Fruit fly (Drosophila melanogaster) whole organism, embryonic: Measurements from ENCODE around the gene CG9782.
A peak's percentile ranks its signal among the peaks of the same experiment; 100 is the strongest.

Source experiments
- ATbp ChIP-seq: fragments of 200-800 bp; sonication (Bioruptor generic); optimal IDR thresholded peaks from 2 replicates; lab custom pipeline; 2017; ENCODE audit warnings: missing biosample characterization, mild to moderate bottlenecking, missing genetic modification characterization, missing genetic modification reagents
- B-H1 ChIP-seq: fragments of 200-800 bp; sonication (Bioruptor generic); IDR thresholded peaks from 3 replicates; pipeline ENCODE4 v1.3.6; 2022; ENCODE audit warnings: missing biosample characterization, missing genetic modification characterization
- B-H2 ChIP-seq: fragments of 200-800 bp; sonication (Bioruptor generic); optimal IDR thresholded peaks from 2 replicates; lab custom pipeline; 2018; ENCODE audit warnings: missing biosample characterization, mild to moderate bottlenecking, missing genetic modification characterization
- CG10267 ChIP-seq: fragments of 200-800 bp; sonication (Bioruptor generic); optimal IDR thresholded peaks from 2 replicates; lab custom pipeline; 2018; ENCODE audit warnings: missing biosample characterization, mild to moderate bottlenecking, missing genetic modification characterization, moderate library complexity
- CG14014 ChIP-seq: fragments of 200-800 bp; sonication (Bioruptor generic); IDR thresholded peaks from 2 replicates; pipeline ENCODE4 v1.3.6; 2022; ENCODE audit warnings: missing biosample characterization, missing genetic modification characterization
- CG14667 ChIP-seq: fragments of 200-800 bp; sonication (Bioruptor generic); IDR thresholded peaks from 2 replicates; pipeline ENCODE4 v1.3.6; 2022; ENCODE audit warnings: missing biosample characterization, missing genetic modification characterization
- CG15073 ChIP-seq: fragments of 200-800 bp; sonication (Bioruptor generic); optimal IDR thresholded peaks from 2 replicates; lab custom pipeline; 2016; ENCODE audit warnings: missing biosample characterization, missing genetic modification characterization
- CG15696 ChIP-seq: fragments of 200-800 bp; sonication (Bioruptor generic); optimal IDR thresholded peaks from 2 replicates; lab custom pipeline; 2019; ENCODE audit warnings: missing biosample characterization, mild to moderate bottlenecking, missing genetic modification characterization, moderate library complexity
- CG17829 ChIP-seq: fragments of 200-800 bp; optimal IDR thresholded peaks from 2 replicates; lab custom pipeline; 2019; ENCODE audit warnings: missing biosample characterization, mild to moderate bottlenecking, missing genetic modification characterization, moderate library complexity
- CG18476 ChIP-seq: fragments of 200-800 bp; sonication (Bioruptor generic); optimal IDR thresholded peaks from 2 replicates; lab custom pipeline; 2016; ENCODE audit warnings: missing biosample characterization, mild to moderate bottlenecking, missing genetic modification characterization
- CG3995 ChIP-seq: fragments of 200-800 bp; sonication (Bioruptor generic); optimal IDR thresholded peaks from 3 replicates; lab custom pipeline; 2016; ENCODE audit warnings: missing biosample characterization, missing genetic modification characterization
- CG4707 ChIP-seq: fragments of 200-800 bp; sonication (Bioruptor generic); optimal IDR thresholded peaks from 2 replicates; lab custom pipeline; 2018; ENCODE audit warnings: missing biosample characterization, mild to moderate bottlenecking, missing genetic modification characterization, moderate library complexity
- CG7271 ChIP-seq: fragments of 200-800 bp; sonication (Bioruptor generic); optimal IDR thresholded peaks from 2 replicates; lab custom pipeline; 2018; ENCODE audit warnings: missing biosample characterization, mild to moderate bottlenecking, missing genetic modification characterization, moderate library complexity
- CG7556 ChIP-seq: fragments of 200-800 bp; sonication (Bioruptor generic); optimal IDR thresholded peaks from 2 replicates; lab custom pipeline; 2017; ENCODE audit warnings: missing biosample characterization, mild to moderate bottlenecking, missing genetic modification characterization
- CG8281 ChIP-seq: fragments of 200-800 bp; sonication (Bioruptor generic); optimal IDR thresholded peaks from 2 replicates; lab custom pipeline; 2018; ENCODE audit warnings: missing biosample characterization, mild to moderate bottlenecking, missing genetic modification characterization, moderate library complexity
- CG9797 ChIP-seq: fragments of 200-800 bp; sonication (Bioruptor generic); optimal IDR thresholded peaks from 3 replicates; lab custom pipeline; 2018; ENCODE audit warnings: missing biosample characterization, mild to moderate bottlenecking, missing genetic modification characterization
- Camta ChIP-seq: fragments of 200-800 bp; sonication (Bioruptor generic); optimal IDR thresholded peaks from 2 replicates; lab custom pipeline; 2016; ENCODE audit warnings: missing biosample characterization, missing genetic modification characterization
- D ChIP-seq, 2 experiments: fragments of 200-800 bp in 1 of 2; fragments of >200 bp in 1 of 2; sonication (Bioruptor generic) in 1 of 2; optimal IDR thresholded peaks; 2 replicates in 1 of 2; 3 replicates in 1 of 2; lab custom pipeline; 2017; ENCODE audit warnings: mild to moderate bottlenecking in 1 of 2, missing biosample characterization in 1 of 2, missing genetic modification characterization in 1 of 2, missing genetic modification reagents in 1 of 2
- D19B ChIP-seq: fragments of 200-800 bp; sonication (Bioruptor generic); optimal IDR thresholded peaks from 2 replicates; lab custom pipeline; 2017; ENCODE audit warnings: missing biosample characterization, mild to moderate bottlenecking, missing genetic modification characterization
- Eip74EF ChIP-seq, 2 experiments: fragments of 200-800 bp in 1 of 2; fragments of >200 bp in 1 of 2; sonication (Bioruptor generic) in 1 of 2; optimal IDR thresholded peaks; 2 replicates each; lab custom pipeline; 2017 to 2019; ENCODE audit warnings: missing biosample characterization in 2 of 2, missing genetic modification characterization in 2 of 2, mild to moderate bottlenecking in 1 of 2, moderate library complexity in 1 of 2
- Hey ChIP-seq: fragments of 200-800 bp; sonication (Bioruptor generic); optimal IDR thresholded peaks from 3 replicates; lab custom pipeline; 2018; ENCODE audit warnings: missing biosample characterization, mild to moderate bottlenecking, missing genetic modification characterization
- Mad ChIP-seq: fragments of 200-800 bp; sonication (Bioruptor generic); optimal IDR thresholded peaks from 2 replicates; lab custom pipeline; 2016; ENCODE audit warnings: missing biosample characterization, missing genetic modification characterization
- Myb ChIP-seq: fragments of 200-800 bp; sonication (Bioruptor generic); optimal IDR thresholded peaks from 2 replicates; lab custom pipeline; 2016; ENCODE audit warnings: missing biosample characterization, missing genetic modification characterization
- Ptx1 ChIP-seq: fragments of 200-800 bp; sonication (Bioruptor generic); IDR thresholded peaks from 2 replicates; pipeline ENCODE4 v1.3.6; 2022; ENCODE audit warnings: missing biosample characterization, missing genetic modification characterization
- Sin3A ChIP-seq: fragments of >200 bp; optimal IDR thresholded peaks from 2 replicates; lab custom pipeline; 2018
- Sry-β ChIP-seq: fragments of 200-800 bp; sonication (Bioruptor generic); optimal IDR thresholded peaks from 2 replicates; lab custom pipeline; 2018; ENCODE audit warnings: missing biosample characterization, mild to moderate bottlenecking, missing genetic modification characterization, moderate library complexity
- Tbp ChIP-seq: fragments of >200 bp; optimal IDR thresholded peaks from 2 replicates; lab custom pipeline; 2018; ENCODE audit warnings: missing biosample characterization, missing genetic modification characterization
- Xbp1 ChIP-seq: fragments of 200-800 bp; sonication (Bioruptor generic); optimal IDR thresholded peaks from 3 replicates; lab custom pipeline; 2016; ENCODE audit warnings: missing biosample characterization, mild to moderate bottlenecking, missing genetic modification characterization
- abd-A ChIP-seq: fragments of 200-800 bp; sonication (Bioruptor generic); optimal IDR thresholded peaks from 3 replicates; lab custom pipeline; 2019; ENCODE audit warnings: missing biosample characterization, mild to moderate bottlenecking, missing genetic modification characterization, moderate library complexity
- al ChIP-seq: fragments of 200-800 bp; sonication (Bioruptor generic); IDR thresholded peaks from 2 replicates; pipeline ENCODE4 v1.3.6; 2022; ENCODE audit warnings: missing biosample characterization, missing genetic modification characterization
- lbe ChIP-seq: fragments of 200-800 bp; sonication (Bioruptor generic); optimal IDR thresholded peaks from 2 replicates; lab custom pipeline; 2016; ENCODE audit warnings: missing biosample characterization, mild to moderate bottlenecking, missing genetic modification characterization
- pan ChIP-seq, 4 experiments: fragments of >200 bp in 3 of 4; fragments of 200-800 bp in 1 of 4; sonication (Bioruptor generic) in 1 of 4; optimal IDR thresholded peaks in 3 of 4; IDR thresholded peaks in 1 of 4; 2 replicates each; pipeline versions ENCODE4 v1.3.6 to Lab custom; 2017 to 2022; ENCODE audit warnings: missing biosample characterization in 2 of 4, missing genetic modification characterization in 2 of 4, mixed read lengths in 1 of 4
- peb ChIP-seq: fragments of 200-800 bp; sonication (Bioruptor generic); IDR thresholded peaks from 2 replicates; pipeline ENCODE4 v1.3.6; 2022; ENCODE audit warnings: missing biosample characterization, missing genetic modification characterization
- ro ChIP-seq: fragments of 200-800 bp; sonication (Bioruptor generic); IDR thresholded peaks from 2 replicates; pipeline ENCODE4 v1.3.6; 2022; ENCODE audit warnings: missing biosample characterization, missing genetic modification characterization
- sisA ChIP-seq: fragments of 200-800 bp; sonication (Bioruptor generic); IDR thresholded peaks from 2 replicates; pipeline ENCODE4 v1.3.6; 2022; ENCODE audit warnings: missing biosample characterization, missing genetic modification characterization
- slou ChIP-seq: fragments of 200-800 bp; sonication (Bioruptor generic); optimal IDR thresholded peaks from 3 replicates; lab custom pipeline; 2016; ENCODE audit warnings: missing biosample characterization, missing genetic modification characterization
- sqz ChIP-seq: fragments of 200-800 bp; sonication (Bioruptor generic); optimal IDR thresholded peaks from 3 replicates; lab custom pipeline; 2018; ENCODE audit warnings: missing biosample characterization, mild to moderate bottlenecking, missing genetic modification characterization
- stc ChIP-seq: fragments of 200-800 bp; sonication (Bioruptor generic); IDR thresholded peaks from 2 replicates; pipeline ENCODE4 v1.3.6; 2022; ENCODE audit warnings: missing biosample characterization, missing genetic modification characterization
- trh ChIP-seq: fragments of 200-800 bp; sonication (Bioruptor generic); optimal IDR thresholded peaks from 2 replicates; lab custom pipeline; 2016; ENCODE audit warnings: missing biosample characterization, missing genetic modification characterization

CG9782 gene

DNA sequence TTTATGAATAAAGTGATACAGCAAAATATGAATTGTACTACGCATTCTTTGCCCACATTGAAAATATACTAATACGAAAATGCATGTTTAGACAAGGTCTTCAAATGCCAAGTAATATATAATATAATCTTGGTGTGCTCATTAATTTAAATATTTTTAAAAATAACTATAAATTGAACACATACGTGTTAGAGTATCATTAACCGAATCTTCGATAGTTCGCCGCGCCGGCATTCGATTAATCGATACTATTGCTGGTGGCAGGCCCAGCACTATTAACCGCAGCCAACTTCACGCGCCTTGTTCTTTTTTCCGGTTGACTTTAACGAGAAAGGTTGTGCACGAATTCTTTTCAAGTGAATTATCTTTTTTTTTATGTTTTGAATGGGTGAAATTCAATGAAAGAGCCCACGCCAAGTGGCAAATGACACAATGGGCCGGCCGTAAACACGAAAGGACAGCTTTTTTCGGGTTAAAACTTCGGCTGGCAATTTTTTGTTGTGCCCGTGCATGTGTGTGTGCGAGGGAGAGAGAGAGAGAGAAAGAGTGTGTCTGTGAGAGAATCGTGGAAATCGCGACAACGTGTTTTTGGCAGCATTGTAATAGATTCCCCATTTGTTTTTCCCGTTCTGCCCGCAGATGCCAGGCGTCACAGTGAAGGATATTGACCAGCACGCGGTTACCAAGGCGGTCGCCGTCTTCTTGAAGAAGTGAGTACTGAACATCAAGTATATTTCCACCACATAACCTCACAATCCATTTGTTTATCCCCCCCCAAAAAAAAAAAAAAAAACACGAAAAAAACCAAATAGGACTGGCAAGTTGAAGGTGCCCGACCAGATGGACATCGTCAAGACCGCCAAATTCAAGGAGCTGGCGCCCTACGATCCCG, 16.5 kb upstream of the CG9782 start, which contains the start of gene RpS19a (continued):
- TF ChIP-seq Camta (GFP tag; lab: Kevin White, UChicago) (peak; percentile 41), Sin3A (lab: Kevin White, UChicago) (peak; percentile 49), B-H2 (GFP tag; lab: Kevin White, UChicago) (peak; percentile 92), pan (optimal IDR thresholded peaks at IDR 0.05; lab: Kevin White, UChicago) (no peak), pan (GFP tag; optimal IDR thresholded peaks at IDR 0.05 in 1 of 2, IDR thresholded peaks at IDR 0.05 in 1 of 2) (peak in 1 of 2 experiments; percentile 72), CG14014 (peak; percentile 72), CG3995 (GFP tag; lab: Kevin White, UChicago) (peak; percentile 25), CG8281 (peak; percentile 39), CG4707 (GFP tag; lab: Kevin White, UChicago) (peak; percentile 88), ATbp (GFP tag; lab: Kevin White, UChicago) (peak; percentile 83), Hey (tag; lab: Kevin White, UChicago) (peak; percentile 74), Tbp (GFP tag; lab: Kevin White, UChicago) (no peak), ro (GFP tag; lab: Robert Waterston, UW) (no peak; the same call in 1 of the 2 replicates), CG10267 (tag; lab: Kevin White, UChicago) (peak; percentile 61), Mad (GFP tag; lab: Kevin White, UChicago) (peak; percentile 57), D (optimal IDR thresholded peaks at IDR 0.05; lab: Kevin White, UChicago) (no peak), D (GFP tag; optimal IDR thresholded peaks at IDR 0.05; lab: Kevin White, UChicago) (peak; percentile 66), al (GFP tag; lab: Robert Waterston, UW) (no peak), sqz (peak; percentile 87), CG15696 (no peak), peb (GFP tag; lab: Robert Waterston, UW) (peak; percentile 23; the same call in 1 of the 2 replicates), CG9797 (GFP tag; lab: Kevin White, UChicago) (peak; percentile 47), CG14667 (GFP tag; lab: Robert Waterston, UW) (no peak; the same call in 1 of the 2 replicates), CG15073 (no peak), CG7556 (GFP tag; lab: Kevin White, UChicago) (peak; percentile 72), slou (peak; percentile 39), CG7271 (peak; percentile 77), CG17829 (tag; lab: Kevin White, UChicago) (peak; percentile 45), stc (peak; percentile 64), Xbp1 (peak; percentile 56), Eip74EF (GFP tag; optimal IDR thresholded peaks at IDR 0.05; lab: Kevin White, UChicago) (peak in 1 of 2 experiments; percentile 76), trh (no peak), CG18476 (GFP tag; lab: Kevin White, UChicago) (peak; percentile 14), Myb (GFP tag; lab: Kevin White, UChicago) (peak; percentile 5), lbe (peak; percentile 32), D19B (GFP tag; lab: Kevin White, UChicago) (peak; percentile 58), B-H1 (GFP tag; lab: Robert Waterston, UW) (peak; percentile 48; the same call in 1 of the 3 replicates), Sry-β (GFP tag; lab: Kevin White, UChicago) (peak; percentile 44), sisA (GFP tag; lab: Robert Waterston, UW) (no peak), Ptx1 (peak; percentile 58), abd-A (tag; lab: Kevin White, UChicago) (no peak)
- TF ChIP-seq, all 482 proteins: peak for 379
